Fruit fly (Drosophila melanogaster) whole organism, pupa: Measurements from ENCODE around the gene Cpr65Aw.
"Not testable (repeated sequence)": the region's sequence is repeated elsewhere in the genome, so short reads cannot be mapped to it uniquely, and the experiment has no call there.

Source experiments
- CG10348 ChIP-seq: fragments of 200-800 bp; sonication (Bioruptor generic); IDR thresholded peaks from 2 replicates; pipeline ENCODE4 v1.3.6; 2022; ENCODE audit warnings: missing biosample characterization, missing genetic modification characterization
- CG12605 ChIP-seq: fragments of 200-800 bp; sonication (Bioruptor generic); IDR thresholded peaks from 2 replicates; pipeline ENCODE4 v1.3.6; 2022; ENCODE audit warnings: missing biosample characterization, missing genetic modification characterization
- CG13204 ChIP-seq: fragments of 200-800 bp; sonication (Bioruptor generic); optimal IDR thresholded peaks from 2 replicates; lab custom pipeline; 2018; ENCODE audit warnings: missing biosample characterization, mild to moderate bottlenecking, missing genetic modification characterization, moderate library complexity
- CG14655 ChIP-seq: fragments of 200-800 bp; sonication (Bioruptor generic); optimal IDR thresholded peaks from 3 replicates; lab custom pipeline; 2017; ENCODE audit warnings: mild to moderate bottlenecking, missing biosample characterization, missing genetic modification reagents, missing genetic modification characterization
- CG15710 ChIP-seq: fragments of 200-800 bp; sonication (Bioruptor generic); optimal IDR thresholded peaks from 2 replicates; lab custom pipeline; 2018; ENCODE audit warnings: missing biosample characterization, mild to moderate bottlenecking, missing genetic modification characterization, moderate library complexity
- CG17806 ChIP-seq: fragments of 200-800 bp; sonication (Bioruptor generic); optimal IDR thresholded peaks from 2 replicates; lab custom pipeline; 2018; ENCODE audit warnings: missing biosample characterization, mild to moderate bottlenecking, missing genetic modification characterization, moderate library complexity
- CG32121 ChIP-seq: fragments of 200-800 bp; sonication (Bioruptor generic); IDR thresholded peaks from 2 replicates; pipeline ENCODE4 v1.3.6; 2022; ENCODE audit warnings: missing biosample characterization, missing genetic modification characterization
- CG34367 ChIP-seq: fragments of 200-800 bp; sonication (Bioruptor generic); optimal IDR thresholded peaks from 2 replicates; lab custom pipeline; 2018; ENCODE audit warnings: missing biosample characterization, mild to moderate bottlenecking, missing genetic modification characterization
- CG4496 ChIP-seq: fragments of 200-800 bp; sonication (Bioruptor generic); IDR thresholded peaks from 3 replicates; pipeline ENCODE4 v1.3.6; 2022; ENCODE audit warnings: missing biosample characterization, missing genetic modification characterization
- CG8159 ChIP-seq: fragments of 200-800 bp; sonication (Bioruptor generic); optimal IDR thresholded peaks from 3 replicates; lab custom pipeline; 2018; ENCODE audit warnings: missing biosample characterization, mild to moderate bottlenecking, missing genetic modification characterization, moderate library complexity
- CG8301 ChIP-seq: fragments of 200-800 bp; sonication (Bioruptor generic); optimal IDR thresholded peaks from 2 replicates; lab custom pipeline; 2018; ENCODE audit warnings: missing biosample characterization, mild to moderate bottlenecking, missing genetic modification characterization
- CG9948 ChIP-seq: fragments of 200-800 bp; sonication (Bioruptor generic); optimal IDR thresholded peaks from 2 replicates; lab custom pipeline; 2018; ENCODE audit warnings: missing biosample characterization, mild to moderate bottlenecking, missing genetic modification characterization, moderate library complexity
- D1 ChIP-seq: fragments of 200-800 bp; sonication (Bioruptor generic); optimal IDR thresholded peaks from 2 replicates; lab custom pipeline; 2018; ENCODE audit warnings: missing biosample characterization, mild to moderate bottlenecking, missing genetic modification characterization, moderate library complexity
- EcR ChIP-seq: fragments of 200-800 bp; sonication (Bioruptor generic); optimal IDR thresholded peaks from 3 replicates; lab custom pipeline; 2019; ENCODE audit warnings: missing biosample characterization, missing genetic modification characterization, mild to moderate bottlenecking, moderate library complexity, missing genetic modification reagents
- Ets98B ChIP-seq: fragments of 200-800 bp; sonication (Bioruptor generic); IDR thresholded peaks from 2 replicates; pipeline ENCODE4 v1.3.6; 2022; ENCODE audit warnings: missing biosample characterization, missing genetic modification characterization
- Pif1A ChIP-seq: fragments of 200-800 bp; sonication (Bioruptor generic); optimal IDR thresholded peaks from 3 replicates; lab custom pipeline; 2016; ENCODE audit warnings: missing biosample characterization, missing genetic modification characterization
- Pif1B ChIP-seq: fragments of 200-800 bp; sonication (Bioruptor generic); optimal IDR thresholded peaks from 3 replicates; lab custom pipeline; 2016; ENCODE audit warnings: missing biosample characterization, missing genetic modification characterization
- Snoo ChIP-seq: fragments of 200-800 bp; sonication (Bioruptor generic); optimal IDR thresholded peaks from 3 replicates; lab custom pipeline; 2017; ENCODE audit warnings: missing biosample characterization, mild to moderate bottlenecking, missing genetic modification characterization, inconsistent platforms
- fd96Ca ChIP-seq: fragments of 200-800 bp; sonication (Bioruptor generic); IDR thresholded peaks from 3 replicates; pipeline ENCODE4 v1.3.6; 2022; ENCODE audit warnings: missing biosample characterization, missing genetic modification characterization
- gl ChIP-seq: fragments of 200-800 bp; sonication (Bioruptor generic); optimal IDR thresholded peaks from 2 replicates; lab custom pipeline; 2018; ENCODE audit warnings: missing biosample characterization, mild to moderate bottlenecking, missing genetic modification characterization
- rn ChIP-seq: fragments of 200-800 bp; sonication (Bioruptor generic); IDR thresholded peaks from 2 replicates; pipeline ENCODE4 v1.3.6; 2022; ENCODE audit warnings: missing biosample characterization, missing genetic modification characterization

Cpr65Aw gene

DNA sequence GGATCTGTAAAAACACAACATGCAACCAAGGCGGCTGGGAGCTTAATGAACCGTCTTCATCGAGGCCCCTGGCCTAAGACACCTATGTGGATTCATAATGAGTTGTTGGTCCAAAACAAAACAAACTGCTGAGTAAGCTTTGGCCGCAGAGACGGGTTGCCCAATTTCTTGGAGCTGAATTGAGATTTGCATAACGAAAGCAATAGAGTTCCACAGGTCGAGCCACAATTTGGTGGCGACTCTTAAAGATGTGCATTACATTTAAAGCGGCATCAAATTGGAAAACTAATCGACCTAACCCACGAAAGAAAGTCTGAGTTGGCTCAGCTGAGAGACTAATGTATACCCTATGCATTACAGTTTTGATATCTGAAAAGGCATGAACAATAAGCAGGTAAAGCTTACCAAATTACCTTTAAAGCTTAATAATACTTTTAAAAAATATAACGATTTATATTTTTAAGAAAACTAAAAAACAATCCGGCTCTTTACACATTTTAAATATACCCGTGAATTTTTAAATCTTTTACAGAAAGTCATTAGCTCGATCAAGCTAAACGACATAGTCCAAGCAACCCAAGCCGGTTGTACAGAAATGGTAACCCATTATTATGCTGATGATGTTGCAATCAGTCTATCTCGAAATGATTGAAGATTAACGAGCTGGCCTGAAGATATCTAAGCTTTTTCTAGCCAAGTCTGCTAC, 15.3 kb upstream of the Cpr65Aw start, which contains the start of gene CG13297:
CG13297 (minus strand) TSS at position 51 of the 706 bp plus-strand sequence.
- TF ChIP-seq rn (GFP tag; lab: Robert Waterston, UW) (no peak), fd96Ca (no peak), Pif1A (no peak), CG8301 (tag; lab: Kevin White, UChicago) (no peak), CG32121 (no peak; the same call in 1 of the 2 replicates), CG12605 (GFP tag; lab: Robert Waterston, UW) (no peak), CG17806 (no peak), CG9948 (tag; lab: Kevin White, UChicago) (no peak), Snoo (tag; lab: Kevin White, UChicago) (no peak)
- TF ChIP-seq, all 21 proteins: peak for 0

DNA sequence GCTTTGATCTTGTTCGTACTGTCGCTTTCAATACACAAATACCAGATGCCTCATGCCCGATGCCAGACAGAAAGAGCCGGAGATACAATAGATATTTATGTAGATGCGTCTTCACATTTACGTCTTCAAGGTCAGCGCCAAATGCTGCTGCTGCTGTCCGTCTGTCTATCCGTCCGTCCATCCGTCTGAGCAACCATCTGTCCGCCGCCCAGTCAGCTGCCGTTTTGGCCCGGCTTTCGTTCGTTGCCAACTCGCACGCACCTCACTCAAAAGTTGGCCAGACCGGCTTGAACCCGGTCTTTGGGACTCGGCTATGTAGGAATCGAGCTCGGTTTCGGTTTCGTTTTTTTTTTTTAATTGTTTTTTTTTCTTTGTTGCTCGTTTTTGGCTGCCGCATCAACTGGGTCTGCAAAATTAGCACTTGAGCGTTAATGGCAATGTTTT, 12.8 kb upstream of the Cpr65Aw start:
- TF ChIP-seq CG12605 (GFP tag; lab: Robert Waterston, UW): peak; percentile 91
- 0 out of 3 replicates have a peak, but pooled peaks have one; percentile 42 for TF ChIP-seq fd96Ca
- peak; percentile 42 for TF ChIP-seq CG8159 (tag; lab: Kevin White, UChicago)
- no peak for TF ChIP-seq D1
- TF ChIP-seq CG9948 (tag; lab: Kevin White, UChicago): no peak
- TF ChIP-seq Ets98B (GFP tag; lab: Robert Waterston, UW): peak; percentile 61; the same call in 1 of the 2 replicates
- TF ChIP-seq gl (tag; lab: Kevin White, UChicago): peak; percentile 68
- TF ChIP-seq CG8301 (tag; lab: Kevin White, UChicago): no peak
- TF ChIP-seq Pif1A: peak; percentile 81
- TF ChIP-seq CG14655 (GFP tag; lab: Kevin White, UChicago): no peak
- no peak for TF ChIP-seq CG10348
- TF ChIP-seq Pif1B (GFP tag; lab: Kevin White, UChicago): peak; percentile 71
- TF ChIP-seq CG32121: peak; percentile 37; the same call in 1 of the 2 replicates
- TF ChIP-seq CG13204 (GFP tag; lab: Kevin White, UChicago): peak; percentile 89
- peak; percentile 77 for TF ChIP-seq CG4496 (GFP tag; lab: Robert Waterston, UW)
- peak; percentile 43 for TF ChIP-seq Snoo (tag; lab: Kevin White, UChicago)
- peak; percentile 73 for TF ChIP-seq EcR (GFP tag; lab: Kevin White, UChicago)
- TF ChIP-seq CG34367 (tag; lab: Kevin White, UChicago): peak; percentile 59
- peak; percentile 65 for TF ChIP-seq CG15710 (tag; lab: Kevin White, UChicago)
- peak; percentile 35 for TF ChIP-seq CG17806

DNA sequence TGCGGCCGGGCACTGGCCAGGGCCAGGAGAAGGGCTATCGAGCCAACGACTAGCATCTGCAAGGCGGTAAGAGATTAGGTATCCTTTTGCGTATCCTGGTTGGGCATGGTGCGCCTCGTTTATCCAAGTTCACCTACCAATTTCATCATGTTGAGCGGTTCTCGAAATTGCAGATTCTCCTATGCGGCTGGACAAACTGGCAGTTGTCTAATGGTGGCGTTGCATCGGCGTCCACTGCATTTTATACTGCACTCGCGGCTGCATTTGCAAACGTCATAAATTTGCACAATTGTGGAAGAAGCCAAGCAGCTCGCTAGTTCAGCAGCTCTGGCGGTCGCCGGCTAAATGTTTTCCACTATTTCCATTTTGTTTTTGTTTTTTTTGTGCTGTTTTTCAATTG, 10.3 kb upstream of the Cpr65Aw start, which contains the start of gene Acp65Aa:
Acp65Aa (minus strand) TSS at position 215 of the 400 bp plus-strand sequence.
- TF ChIP-seq CG9948 (tag; lab: Kevin White, UChicago): no peak
- no peak for TF ChIP-seq CG8301 (tag; lab: Kevin White, UChicago)
- no peak for TF ChIP-seq CG32121
- TF ChIP-seq CG34367 (tag; lab: Kevin White, UChicago): no peak
- no peak for TF ChIP-seq rn (GFP tag; lab: Robert Waterston, UW)
- TF ChIP-seq CG4496 (GFP tag; lab: Robert Waterston, UW): no peak
- TF ChIP-seq CG15710 (tag; lab: Kevin White, UChicago): no peak
- no peak for TF ChIP-seq gl (tag; lab: Kevin White, UChicago)
- no peak for TF ChIP-seq fd96Ca
- TF ChIP-seq Snoo (tag; lab: Kevin White, UChicago): no peak
- TF ChIP-seq CG14655 (GFP tag; lab: Kevin White, UChicago): no peak
- no peak for TF ChIP-seq CG13204 (GFP tag; lab: Kevin White, UChicago)
- no peak for TF ChIP-seq CG10348
- no peak for TF ChIP-seq CG8159 (tag; lab: Kevin White, UChicago)
- TF ChIP-seq Pif1B (GFP tag; lab: Kevin White, UChicago): no peak
- TF ChIP-seq D1: no peak
- TF ChIP-seq Ets98B (GFP tag; lab: Robert Waterston, UW): no peak

DNA sequence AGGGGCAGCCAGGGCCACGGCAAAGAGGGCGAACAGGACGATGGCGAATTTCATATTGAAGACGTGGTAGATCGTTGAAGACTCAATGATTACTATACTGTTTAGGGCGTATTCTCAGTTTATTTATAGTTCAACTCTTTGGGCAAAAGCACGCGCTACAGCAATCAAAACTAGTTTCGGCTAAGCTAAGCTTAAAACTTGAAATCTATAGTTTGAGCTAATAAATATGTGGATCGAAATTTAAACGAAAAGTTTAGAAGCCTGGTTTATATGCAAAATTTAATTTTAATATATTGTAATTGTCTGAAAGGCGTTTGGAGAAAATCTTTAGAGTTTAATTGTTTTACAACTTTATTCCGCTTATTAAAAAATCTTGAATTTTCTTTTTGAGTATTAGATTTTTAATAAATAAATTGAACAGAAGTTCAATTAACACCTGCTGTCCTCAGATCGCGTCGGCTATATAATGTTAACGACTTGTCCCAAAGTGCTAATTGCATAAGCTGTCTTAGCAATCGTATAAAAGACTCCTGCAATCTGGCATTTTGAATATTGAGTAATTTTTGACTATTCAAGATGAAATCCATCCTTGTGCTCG, 8.6 kb upstream of the Cpr65Aw start, which contains the start of the genes Cpr65Ax2 and Lcp65Aa:
Cpr65Ax2 (minus strand) TSS at position 101 of the 598 bp plus-strand sequence.
Lcp65Aa (plus strand) TSS at position 548 of the 598 bp plus-strand sequence.
- TF ChIP-seq CG10348; CG32121; Pif1B (GFP tag; lab: Kevin White, UChicago): not testable (repeated sequence)

DNA sequence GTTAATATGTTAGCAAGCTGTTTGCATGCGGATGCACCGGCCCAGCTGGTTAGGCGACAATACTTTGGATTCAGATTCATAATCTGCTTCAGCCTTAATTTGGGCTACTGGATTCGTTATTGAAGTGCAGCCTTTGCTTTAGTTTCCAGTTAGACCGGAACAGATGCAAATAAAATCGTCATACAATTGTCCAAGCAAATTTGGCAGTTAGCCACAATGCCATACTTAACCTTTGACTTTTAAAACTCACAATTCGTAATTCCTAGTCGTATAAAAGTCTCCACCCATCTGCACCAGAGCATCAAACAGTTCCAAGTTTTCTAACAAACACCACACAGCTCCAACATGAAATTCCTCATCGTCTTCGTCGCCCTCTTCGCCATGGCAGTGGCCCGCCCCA, 7.0 kb upstream of the Cpr65Aw start, which contains the start of gene Lcp65Ab1:
Lcp65Ab1 (plus strand) TSS at position 301 of the 400 bp plus-strand sequence.
- not testable (repeated sequence) for TF ChIP-seq CG8159 (tag; lab: Kevin White, UChicago); EcR (GFP tag; lab: Kevin White, UChicago); CG34367 (tag; lab: Kevin White, UChicago)
- TF ChIP-seq, all 21 proteins: peak for 0; not testable (repeated sequence) for 21

DNA sequence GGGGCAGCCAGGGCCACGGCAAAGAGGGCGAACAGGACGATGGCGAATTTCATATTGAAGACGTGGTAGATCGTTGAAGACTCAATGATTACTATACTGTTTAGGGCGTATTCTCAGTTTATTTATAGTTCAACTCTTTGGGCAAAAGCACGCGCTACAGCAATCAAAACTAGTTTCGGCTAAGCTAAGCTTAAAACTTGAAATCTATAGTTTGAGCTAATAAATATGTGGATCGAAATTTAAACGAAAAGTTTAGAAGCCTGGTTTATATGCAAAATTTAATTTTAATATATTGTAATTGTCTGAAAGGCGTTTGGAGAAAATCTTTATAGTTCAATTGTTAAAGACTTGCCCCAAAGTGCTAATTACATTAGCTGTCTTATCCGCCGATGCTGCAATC, 5.7 kb upstream of the Cpr65Aw start, which contains the start of gene Cpr65Ax1:
Cpr65Ax1 (minus strand) TSS at position 101 of the 400 bp plus-strand sequence.
- TF ChIP-seq CG8159 (tag; lab: Kevin White, UChicago); CG34367 (tag; lab: Kevin White, UChicago); Pif1B (GFP tag; lab: Kevin White, UChicago): not testable (repeated sequence)
